Fruit fly (Drosophila melanogaster): ENCODE data around the gene CG15564.

CG15564 gene

dm6 chr3R:31218214-31218876 lies 16.8 kb downstream of the CG15564 start (continued):
- TF ChIP-seq slp2 (GFP tag; optimal IDR thresholded peaks at IDR 0.05), result no peak
- TF ChIP-seq CG4360 (GFP tag; IDR thresholded peaks at IDR 0.05), result no peak
- TF ChIP-seq CG2116 (GFP tag; optimal IDR thresholded peaks at IDR 0.05), result peak; percentile 25
- peak; percentile 22 for TF ChIP-seq grau (tag; optimal IDR thresholded peaks at IDR 0.05)
- peak; percentile 14 for TF ChIP-seq abd-A (tag; optimal IDR thresholded peaks at IDR 0.05)
- TF ChIP-seq CG13296 (GFP tag; optimal IDR thresholded peaks at IDR 0.05), result peak; percentile 4
- TF ChIP-seq CG12299 (tag; optimal IDR thresholded peaks at IDR 0.05), result peak; percentile 6
- no peak for TF ChIP-seq bcd (GFP tag; optimal IDR thresholded peaks at IDR 0.05)
- TF ChIP-seq dm (GFP tag; optimal IDR thresholded peaks at IDR 0.05), result peak; percentile 62
- peak; percentile 67 for TF ChIP-seq Med (GFP tag)
- TF ChIP-seq zen (tag; optimal IDR thresholded peaks at IDR 0.05), result no peak
- TF ChIP-seq nmo (GFP tag; optimal IDR thresholded peaks at IDR 0.05), result peak; percentile 13
- peak; percentile 1 for TF ChIP-seq salm (tag; optimal IDR thresholded peaks at IDR 0.05)
- no peak for TF ChIP-seq crp (GFP tag; optimal IDR thresholded peaks at IDR 0.05)
- TF ChIP-seq nerfin-1 (tag; optimal IDR thresholded peaks at IDR 0.05), result peak; percentile 89
- TF ChIP-seq Pdp1 (GFP tag; optimal IDR thresholded peaks at IDR 0.05), result peak in 1 of 2 experiments; percentile 100
- peak; percentile 6 for TF ChIP-seq Fer1 (GFP tag; optimal IDR thresholded peaks at IDR 0.05)
- TF ChIP-seq exex (tag; optimal IDR thresholded peaks at IDR 0.05), result peak; percentile 50

dm6 chr3R:31215830-31216229 lies 19.3 kb downstream of the CG15564 start, which contains the start of gene CG15561:
Gene CG15561 (minus strand): TSS chr3R:31215942.
- TF ChIP-seq CG12769 (tag; optimal IDR thresholded peaks at IDR 0.05) (no peak), Myb (GFP tag; optimal IDR thresholded peaks at IDR 0.05) (peak; percentile 56), H15 (GFP tag; IDR thresholded peaks at IDR 0.05) (no peak), CG11247 (GFP tag; IDR thresholded peaks at IDR 0.05) (no peak), Rfx (GFP tag; IDR thresholded peaks at IDR 0.05) (no peak), Adf1 (GFP tag; IDR thresholded peaks at IDR 0.05) (no peak), HmgD (GFP tag; optimal IDR thresholded peaks at IDR 0.05) (peak; percentile 0), tap (tag; optimal IDR thresholded peaks at IDR 0.05) (no peak), hbn (GFP tag; IDR thresholded peaks at IDR 0.05; ENCODE audit: partially characterized antibody) (no peak), kah (GFP tag; optimal IDR thresholded peaks at IDR 0.05) (peak; percentile 14), eyg (GFP tag; optimal IDR thresholded peaks at IDR 0.05) (no peak), en (GFP tag; optimal IDR thresholded peaks at IDR 0.05) (no peak), CG8924 (tag; optimal IDR thresholded peaks at IDR 0.05) (peak; percentile 22), CG8478 (optimal IDR thresholded peaks at IDR 0.05) (no peak), pum (GFP tag; optimal IDR thresholded peaks at IDR 0.05) (peak; percentile 35), Hmr (GFP tag; optimal IDR thresholded peaks at IDR 0.05) (peak; percentile 67), hkb (optimal IDR thresholded peaks at IDR 0.05) (no peak), hkb (GFP tag; IDR thresholded peaks at IDR 0.05) (no peak), knrl (GFP tag; IDR thresholded peaks at IDR 0.05; ENCODE audit: partially characterized antibody) (no peak), gcm (GFP tag; optimal IDR thresholded peaks at IDR 0.05) (no peak), Doc2 (GFP tag; IDR thresholded peaks at IDR 0.05) (no peak), CG4707 (GFP tag; optimal IDR thresholded peaks at IDR 0.05) (no peak), sqz (GFP tag; optimal IDR thresholded peaks at IDR 0.05) (no peak), C15 (GFP tag; IDR thresholded peaks at IDR 0.05) (no peak), CG12104 (GFP tag; optimal IDR thresholded peaks at IDR 0.05) (no peak), CG15696 (tag; optimal IDR thresholded peaks at IDR 0.05) (peak; percentile 52), yki (optimal IDR thresholded peaks at IDR 0.05) (no peak), Awh (GFP tag; IDR thresholded peaks at IDR 0.05) (no peak), CG10959 (GFP tag; IDR thresholded peaks at IDR 0.05) (no peak), Ssrp (tag; optimal IDR thresholded peaks at IDR 0.05) (peak; percentile 2), CG3847 (GFP tag; IDR thresholded peaks at IDR 0.05) (no peak), cg (GFP tag; optimal IDR thresholded peaks at IDR 0.05) (no peak), mirr (GFP tag; optimal IDR thresholded peaks at IDR 0.05) (peak; percentile 64)

Measured in whole organism, embryonic.